Worm (Caenorhabditis elegans): ENCODE data around the gene ckr-2.

ckr-2 gene

DNA sequence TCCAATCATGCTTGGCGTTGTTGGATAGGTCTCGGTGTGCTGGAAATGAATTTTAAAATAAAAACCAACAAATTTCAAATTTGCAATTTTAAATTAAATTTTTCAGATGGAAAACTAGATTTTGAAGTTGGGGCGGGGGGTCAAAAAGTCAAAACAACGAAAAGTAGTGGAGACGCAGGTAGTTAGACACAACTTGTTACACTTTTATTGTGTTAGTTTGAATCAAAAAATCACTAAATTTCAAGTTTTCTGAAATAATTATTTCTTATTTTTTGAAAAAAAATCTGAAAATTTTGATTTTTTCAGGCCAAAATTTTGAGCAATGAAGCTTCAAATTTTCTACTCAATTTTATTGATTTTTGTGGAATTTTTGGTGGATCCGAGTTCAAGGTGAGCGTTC, 33.7 kb downstream of the ckr-2 start, which contains the start of gene Y39A3B.8:
Gene Y39A3B.8, plus strand, starts transcription at position 301 of the 400 bp plus-strand sequence.
- no peak for TF ChIP-seq hnd-1 (tag; optimal IDR thresholded peaks at IDR 0.05)
- no peak for TF ChIP-seq flt-1 (GFP tag; IDR thresholded peaks at IDR 0.05)
- no peak for TF ChIP-seq ama-1 (optimal IDR thresholded peaks at IDR 0.05)
- no peak for TF ChIP-seq aly-1 (tag; optimal IDR thresholded peaks at IDR 0.05)
- no peak for TF ChIP-seq sea-1 (GFP tag; conservative IDR thresholded peaks at IDR 0.05)
- no peak for TF ChIP-seq scrt-1 (GFP tag; IDR thresholded peaks at IDR 0.05)
- no peak for TF ChIP-seq tbx-11 (GFP tag; IDR thresholded peaks at IDR 0.05)
- no peak for TF ChIP-seq ceh-13 (GFP tag; optimal IDR thresholded peaks at IDR 0.05)
- no peak for TF ChIP-seq pes-1 (GFP tag; IDR thresholded peaks at IDR 0.05)
- no peak for TF ChIP-seq tbx-37 (GFP tag; conservative IDR thresholded peaks at IDR 0.05)
- TF ChIP-seq ets-7 (tag; optimal IDR thresholded peaks at IDR 0.05) = no peak
- TF ChIP-seq tra-4 (tag; optimal IDR thresholded peaks at IDR 0.05) = no peak
- TF ChIP-seq hmg-4 (GFP tag; optimal IDR thresholded peaks at IDR 0.05) = no peak
- no peak for TF ChIP-seq B0310.2 (tag; optimal IDR thresholded peaks at IDR 0.05)
- no peak for TF ChIP-seq F13C5.2 (tag; optimal IDR thresholded peaks at IDR 0.05)

ce11 chrIII:1984860-1985259, 36.5 kb downstream of the ckr-2 start, which contains the start of gene Y39A3B.7:
Y39A3B.7 (minus strand) TSS chrIII:1984960.
- no peak for TF ChIP-seq tra-4 (tag; optimal IDR thresholded peaks at IDR 0.05)
- TF ChIP-seq B0310.2 (tag; optimal IDR thresholded peaks at IDR 0.05) = no peak
- TF ChIP-seq flt-1 (GFP tag; IDR thresholded peaks at IDR 0.05) = no peak
- TF ChIP-seq ets-7 (tag; optimal IDR thresholded peaks at IDR 0.05) = no peak
- TF ChIP-seq hnd-1 (tag; optimal IDR thresholded peaks at IDR 0.05) = no peak
- TF ChIP-seq hmg-4 (GFP tag; optimal IDR thresholded peaks at IDR 0.05) = no peak
- no peak for TF ChIP-seq pes-1 (GFP tag; IDR thresholded peaks at IDR 0.05)
- TF ChIP-seq tbx-11 (GFP tag; IDR thresholded peaks at IDR 0.05) = no peak
- no peak for TF ChIP-seq hmbx-1 (tag; optimal IDR thresholded peaks at IDR 0.05)
- no peak for TF ChIP-seq scrt-1 (GFP tag; IDR thresholded peaks at IDR 0.05)
- no peak for TF ChIP-seq sea-1 (GFP tag; conservative IDR thresholded peaks at IDR 0.05)
- TF ChIP-seq F13C5.2 (tag; optimal IDR thresholded peaks at IDR 0.05) = no peak
- TF ChIP-seq ceh-36 (tag; optimal IDR thresholded peaks at IDR 0.05) = no peak
- no peak for TF ChIP-seq ceh-13 (GFP tag; optimal IDR thresholded peaks at IDR 0.05)
- TF ChIP-seq ama-1 (optimal IDR thresholded peaks at IDR 0.05) = no peak
- no peak for TF ChIP-seq tbx-37 (GFP tag; conservative IDR thresholded peaks at IDR 0.05)
- TF ChIP-seq aly-1 (tag; optimal IDR thresholded peaks at IDR 0.05) = no peak

DNA sequence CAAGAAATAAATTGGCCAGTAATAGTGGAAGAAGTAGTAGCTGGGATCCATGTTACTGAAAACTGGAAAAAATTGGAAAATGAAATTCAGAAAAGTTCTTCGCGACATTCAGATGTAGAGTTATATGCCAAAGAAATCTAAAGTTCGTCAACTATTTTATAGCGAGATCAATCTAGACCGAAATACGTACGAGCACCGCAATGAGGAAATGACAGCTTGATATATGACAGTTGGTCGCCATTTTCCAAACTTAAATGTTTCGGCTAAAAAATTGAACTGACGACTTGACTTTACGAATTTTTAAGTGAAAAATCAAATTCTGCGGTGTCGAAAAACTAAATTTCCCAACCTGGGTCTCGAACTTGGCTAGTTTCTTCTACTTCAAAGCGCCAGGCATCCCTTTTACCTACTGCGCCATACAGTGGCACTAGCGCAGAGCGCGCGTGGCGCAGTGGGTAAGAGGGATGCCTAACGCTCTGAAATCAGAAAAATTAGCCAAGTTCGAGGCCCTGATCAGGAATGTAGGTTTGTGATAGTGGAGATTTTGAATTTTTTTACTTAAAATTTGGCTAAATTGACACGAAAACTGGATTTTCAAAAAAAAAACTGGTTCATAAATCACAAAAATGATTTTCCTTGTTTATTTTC, 38.7 kb downstream of the ckr-2 start, which contains the start of gene srd-66:
Gene srd-66, minus strand, starts transcription at position 51 of the 648 bp plus-strand sequence.
- TF ChIP-seq B0310.2 (tag; optimal IDR thresholded peaks at IDR 0.05) (no peak), aly-1 (tag; optimal IDR thresholded peaks at IDR 0.05) (no peak), ama-1 (optimal IDR thresholded peaks at IDR 0.05) (no peak), ets-7 (tag; optimal IDR thresholded peaks at IDR 0.05) (no peak)

- TF ChIP-seq flt-1 (GFP tag; IDR thresholded peaks at IDR 0.05) = no peak
- TF ChIP-seq pes-1 (GFP tag; IDR thresholded peaks at IDR 0.05) = no peak
- TF ChIP-seq tbx-37 (GFP tag; conservative IDR thresholded peaks at IDR 0.05) = no peak
- no peak for TF ChIP-seq tbx-11 (GFP tag; IDR thresholded peaks at IDR 0.05)
- TF ChIP-seq aly-1 (tag; optimal IDR thresholded peaks at IDR 0.05) = no peak
- TF ChIP-seq ama-1 (optimal IDR thresholded peaks at IDR 0.05) = no peak
- TF ChIP-seq tra-4 (tag; optimal IDR thresholded peaks at IDR 0.05) = no peak
- TF ChIP-seq ets-7 (tag; optimal IDR thresholded peaks at IDR 0.05) = no peak
- no peak for TF ChIP-seq F13C5.2 (tag; optimal IDR thresholded peaks at IDR 0.05)
- TF ChIP-seq scrt-1 (GFP tag; IDR thresholded peaks at IDR 0.05) = no peak
- TF ChIP-seq hmbx-1 (tag; optimal IDR thresholded peaks at IDR 0.05) = no peak
- no peak for TF ChIP-seq B0310.2 (tag; optimal IDR thresholded peaks at IDR 0.05)
- TF ChIP-seq ceh-13 (GFP tag; optimal IDR thresholded peaks at IDR 0.05) = no peak
- TF ChIP-seq ceh-36 (tag; optimal IDR thresholded peaks at IDR 0.05) = no peak
- no peak for TF ChIP-seq sea-1 (GFP tag; conservative IDR thresholded peaks at IDR 0.05)
- TF ChIP-seq hmg-4 (GFP tag; optimal IDR thresholded peaks at IDR 0.05) = no peak
- no peak for TF ChIP-seq hnd-1 (tag; optimal IDR thresholded peaks at IDR 0.05)
These were observed 39.9 kb downstream of the ckr-2 start for ce11 chrIII:1981467-1981866.

- TF ChIP-seq ceh-13 (GFP tag; optimal IDR thresholded peaks at IDR 0.05) = no peak
- TF ChIP-seq tbx-11 (GFP tag; IDR thresholded peaks at IDR 0.05) = no peak
- TF ChIP-seq tbx-37 (GFP tag; conservative IDR thresholded peaks at IDR 0.05) = no peak
- no peak for TF ChIP-seq ets-7 (tag; optimal IDR thresholded peaks at IDR 0.05)
- no peak for TF ChIP-seq ama-1 (optimal IDR thresholded peaks at IDR 0.05)
- no peak for TF ChIP-seq B0310.2 (tag; optimal IDR thresholded peaks at IDR 0.05)
- no peak for TF ChIP-seq pes-1 (GFP tag; IDR thresholded peaks at IDR 0.05)
- no peak for TF ChIP-seq aly-1 (tag; optimal IDR thresholded peaks at IDR 0.05)
- no peak for TF ChIP-seq sea-1 (GFP tag; conservative IDR thresholded peaks at IDR 0.05)
- no peak for TF ChIP-seq scrt-1 (GFP tag; IDR thresholded peaks at IDR 0.05)
- no peak for TF ChIP-seq ceh-36 (tag; optimal IDR thresholded peaks at IDR 0.05)
These were observed 44.0 kb downstream of the ckr-2 start for ce11 chrIII:1977424-1977823.

ce11 chrIII:1976642-1977041, 44.8 kb downstream of the ckr-2 start, which contains the start of gene R155.3:
R155.3 (minus strand) TSS chrIII:1976742.
- TF ChIP-seq ceh-36 (tag; optimal IDR thresholded peaks at IDR 0.05) (no peak), hmbx-1 (tag; optimal IDR thresholded peaks at IDR 0.05) (no peak), scrt-1 (GFP tag; IDR thresholded peaks at IDR 0.05) (no peak), ama-1 (optimal IDR thresholded peaks at IDR 0.05) (no peak), F13C5.2 (tag; optimal IDR thresholded peaks at IDR 0.05) (no peak), aly-1 (tag; optimal IDR thresholded peaks at IDR 0.05) (no peak), flt-1 (GFP tag; IDR thresholded peaks at IDR 0.05) (no peak), ets-7 (tag; optimal IDR thresholded peaks at IDR 0.05) (no peak), tbx-37 (GFP tag; conservative IDR thresholded peaks at IDR 0.05) (no peak), B0310.2 (tag; optimal IDR thresholded peaks at IDR 0.05) (no peak), ceh-13 (GFP tag; optimal IDR thresholded peaks at IDR 0.05) (no peak), tbx-11 (GFP tag; IDR thresholded peaks at IDR 0.05) (no peak), tra-4 (tag; optimal IDR thresholded peaks at IDR 0.05) (no peak), sea-1 (GFP tag; conservative IDR thresholded peaks at IDR 0.05) (no peak)

DNA sequence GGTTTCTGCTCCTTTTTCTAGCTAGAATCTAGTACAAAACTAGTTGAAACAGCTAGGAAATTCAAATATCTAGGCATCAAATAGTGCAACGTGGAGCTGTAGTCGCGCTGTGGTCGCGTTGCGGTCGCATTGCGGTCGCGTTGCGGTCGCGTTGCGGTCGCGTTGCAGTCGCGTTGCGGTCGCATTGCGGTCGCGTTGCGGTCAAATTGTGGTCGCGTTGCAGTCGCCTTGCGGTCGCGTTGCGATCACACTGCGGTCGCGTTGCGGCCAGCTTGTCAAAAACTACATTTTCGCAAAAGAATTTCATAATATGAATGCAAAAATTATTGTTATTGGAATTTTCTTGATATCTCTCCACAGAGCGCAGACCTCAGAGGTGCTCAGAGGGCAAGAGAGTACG, 45.4 kb downstream of the ckr-2 start:
- no peak for TF ChIP-seq hnd-1 (tag; optimal IDR thresholded peaks at IDR 0.05)
- no peak for TF ChIP-seq sea-1 (GFP tag; conservative IDR thresholded peaks at IDR 0.05)
- no peak for TF ChIP-seq tra-4 (tag; optimal IDR thresholded peaks at IDR 0.05)
- TF ChIP-seq flt-1 (GFP tag; IDR thresholded peaks at IDR 0.05) = no peak
- TF ChIP-seq ets-7 (tag; optimal IDR thresholded peaks at IDR 0.05) = no peak
- no peak for TF ChIP-seq pes-1 (GFP tag; IDR thresholded peaks at IDR 0.05)
- no peak for TF ChIP-seq ceh-13 (GFP tag; optimal IDR thresholded peaks at IDR 0.05)
- TF ChIP-seq F13C5.2 (tag; optimal IDR thresholded peaks at IDR 0.05) = no peak
- TF ChIP-seq tbx-37 (GFP tag; conservative IDR thresholded peaks at IDR 0.05) = no peak
- no peak for TF ChIP-seq B0310.2 (tag; optimal IDR thresholded peaks at IDR 0.05)
- TF ChIP-seq tbx-11 (GFP tag; IDR thresholded peaks at IDR 0.05) = no peak
- TF ChIP-seq scrt-1 (GFP tag; IDR thresholded peaks at IDR 0.05) = no peak
- no peak for TF ChIP-seq ceh-36 (tag; optimal IDR thresholded peaks at IDR 0.05)
- no peak for TF ChIP-seq hmbx-1 (tag; optimal IDR thresholded peaks at IDR 0.05)
- TF ChIP-seq aly-1 (tag; optimal IDR thresholded peaks at IDR 0.05) = no peak

All from whole organism, early embryonic.